Fruit fly (Drosophila melanogaster) whole organism, embryonic: ENCODE data around the gene Elal.
A peak's percentile ranks its signal among the peaks of the same experiment; 100 is the strongest.

ENCODE experiments used
- Adf1 ChIP-seq: fragments of 200-800 bp; sonication (Bioruptor generic); IDR thresholded peaks from 2 replicates; pipeline ENCODE4 v1.3.6; 2022; ENCODE audit warnings: missing biosample characterization, missing genetic modification characterization
- Atf6 ChIP-seq: fragments of 200-800 bp; sonication (Bioruptor generic); IDR thresholded peaks from 2 replicates; pipeline ENCODE4 v1.3.6; 2022; ENCODE audit warnings: missing biosample characterization, missing genetic modification characterization
- C15 ChIP-seq: fragments of 200-800 bp; sonication (Bioruptor generic); IDR thresholded peaks from 3 replicates; pipeline ENCODE4 v1.3.6; 2022; ENCODE audit warnings: missing biosample characterization, missing genetic modification characterization
- CG11085 ChIP-seq: fragments of 200-800 bp; sonication (Bioruptor generic); IDR thresholded peaks from 2 replicates; pipeline ENCODE4 v1.3.6; 2022; ENCODE audit warnings: missing biosample characterization, missing genetic modification characterization
- CG12744 ChIP-seq: fragments of 200-800 bp; sonication (Bioruptor generic); optimal IDR thresholded peaks from 2 replicates; lab custom pipeline; 2016; ENCODE audit warnings: missing biosample characterization, missing genetic modification characterization
- CG14014 ChIP-seq: fragments of 200-800 bp; sonication (Bioruptor generic); IDR thresholded peaks from 2 replicates; pipeline ENCODE4 v1.3.6; 2022; ENCODE audit warnings: missing biosample characterization, missing genetic modification characterization
- CG14965 ChIP-seq: fragments of 200-800 bp; sonication (Bioruptor generic); optimal IDR thresholded peaks from 2 replicates; lab custom pipeline; 2016; ENCODE audit warnings: missing biosample characterization, missing genetic modification characterization, borderline replicate concordance
- CG17612 ChIP-seq: fragments of 200-800 bp; sonication (Bioruptor generic); IDR thresholded peaks from 2 replicates; pipeline ENCODE4 v1.3.6; 2022; ENCODE audit warnings: missing biosample characterization, missing genetic modification characterization
- CG18262 ChIP-seq: fragments of 200-800 bp; optimal IDR thresholded peaks from 3 replicates; lab custom pipeline; 2019; ENCODE audit warnings: missing biosample characterization, mild to moderate bottlenecking, missing genetic modification characterization, moderate library complexity
- CG18476 ChIP-seq: fragments of 200-800 bp; sonication (Bioruptor generic); optimal IDR thresholded peaks from 2 replicates; lab custom pipeline; 2016; ENCODE audit warnings: missing biosample characterization, mild to moderate bottlenecking, missing genetic modification characterization
- CG2120 ChIP-seq: fragments of 200-800 bp; sonication (Bioruptor generic); optimal IDR thresholded peaks from 3 replicates; lab custom pipeline; 2016; ENCODE audit warnings: missing biosample characterization, missing genetic modification characterization
- CG2202 ChIP-seq: fragments of 200-800 bp; sonication (Bioruptor generic); optimal IDR thresholded peaks from 2 replicates; lab custom pipeline; 2018; ENCODE audit warnings: missing biosample characterization, mild to moderate bottlenecking, missing genetic modification characterization
- CG3838 ChIP-seq: fragments of 200-800 bp; sonication (Bioruptor generic); optimal IDR thresholded peaks from 3 replicates; lab custom pipeline; 2016; ENCODE audit warnings: missing biosample characterization, missing genetic modification characterization
- CG4282 ChIP-seq: fragments of 200-800 bp; sonication (Bioruptor generic); optimal IDR thresholded peaks from 2 replicates; lab custom pipeline; 2016; ENCODE audit warnings: missing biosample characterization, missing genetic modification characterization
- CHES-1-like ChIP-seq: fragments of 200-800 bp; sonication (Bioruptor generic); optimal IDR thresholded peaks from 2 replicates; lab custom pipeline; 2016; ENCODE audit warnings: missing biosample characterization, missing genetic modification characterization
- Chrac-16 ChIP-seq: fragments of 200-800 bp; sonication (Bioruptor generic); optimal IDR thresholded peaks from 3 replicates; lab custom pipeline; 2016; ENCODE audit warnings: missing biosample characterization, missing genetic modification characterization
- Deaf1 ChIP-seq: fragments of 200-800 bp; optimal IDR thresholded peaks from 3 replicates; lab custom pipeline; 2019; ENCODE audit warnings: missing biosample characterization, mild to moderate bottlenecking, missing genetic modification characterization, moderate library complexity
- ERR ChIP-seq: fragments of 200-800 bp; sonication (Bioruptor generic); optimal IDR thresholded peaks from 2 replicates; lab custom pipeline; 2016; ENCODE audit warnings: missing biosample characterization, missing genetic modification characterization
- Ets97D ChIP-seq: fragments of 200-800 bp; sonication (Bioruptor generic); optimal IDR thresholded peaks from 3 replicates; lab custom pipeline; 2016; ENCODE audit warnings: missing biosample characterization, missing genetic modification characterization
- GATAe ChIP-seq: fragments of 200-800 bp; sonication (Bioruptor generic); conservative IDR thresholded peaks from 2 replicates; pipeline ENCODE4 v1.3.6; 2022; ENCODE audit warnings: missing biosample characterization, missing genetic modification characterization
- HmgD ChIP-seq: fragments of 200-800 bp; sonication (Bioruptor generic); optimal IDR thresholded peaks from 3 replicates; lab custom pipeline; 2016; ENCODE audit warnings: missing biosample characterization, missing genetic modification characterization
- Jarid2 ChIP-seq: fragments of 200-800 bp; sonication (Bioruptor generic); optimal IDR thresholded peaks from 3 replicates; lab custom pipeline; 2017; ENCODE audit warnings: mild to moderate bottlenecking, missing biosample characterization, missing genetic modification reagents, missing genetic modification characterization
- Lpt ChIP-seq: fragments of >200 bp; optimal IDR thresholded peaks from 2 replicates; lab custom pipeline; 2018; ENCODE audit warnings: missing biosample characterization, missing genetic modification characterization
- MBD-R2 ChIP-seq: fragments of 200-800 bp; sonication (Bioruptor generic); IDR thresholded peaks from 2 replicates; pipeline ENCODE4 v1.3.6; 2022; ENCODE audit warnings: missing biosample characterization, missing genetic modification characterization
- MESR4 ChIP-seq: fragments of 200-800 bp; sonication (Bioruptor generic); optimal IDR thresholded peaks from 2 replicates; lab custom pipeline; 2018; ENCODE audit warnings: missing biosample characterization, mild to moderate bottlenecking, missing genetic modification characterization, moderate library complexity
- Oaz ChIP-seq: fragments of 200-800 bp; sonication (Bioruptor generic); IDR thresholded peaks from 2 replicates; pipeline ENCODE4 v1.3.6; 2022; ENCODE audit warnings: missing biosample characterization, missing genetic modification characterization
- btn ChIP-seq: fragments of 200-800 bp; sonication (Bioruptor generic); optimal IDR thresholded peaks from 2 replicates; lab custom pipeline; 2016; ENCODE audit warnings: missing biosample characterization, missing genetic modification characterization
- cas ChIP-seq: fragments of 200-800 bp; sonication (Bioruptor generic); IDR thresholded peaks from 2 replicates; pipeline ENCODE4 v1.3.6; 2022; ENCODE audit warnings: missing biosample characterization, missing genetic modification characterization
- cato ChIP-seq: fragments of 200-800 bp; sonication (Bioruptor generic); optimal IDR thresholded peaks from 2 replicates; lab custom pipeline; 2016; ENCODE audit warnings: missing biosample characterization, missing genetic modification characterization, borderline replicate concordance
- chif ChIP-seq, 2 experiments: fragments of 200-800 bp; sonication (Bioruptor generic); optimal IDR thresholded peaks; 3 replicates each; lab custom pipeline; 2016; ENCODE audit warnings: missing biosample characterization in 2 of 2, missing genetic modification characterization in 2 of 2
- dm ChIP-seq: fragments of 200-800 bp; sonication (Bioruptor generic); optimal IDR thresholded peaks from 3 replicates; lab custom pipeline; 2016; ENCODE audit warnings: missing biosample characterization, missing genetic modification characterization
- dpn ChIP-seq, 2 experiments: fragments of 200-800 bp; sonication (Bioruptor generic); optimal IDR thresholded peaks; 3 replicates each; lab custom pipeline; 2016; ENCODE audit warnings: missing biosample characterization in 2 of 2, missing genetic modification characterization in 2 of 2
- esg ChIP-seq: fragments of 200-800 bp; sonication (Bioruptor generic); conservative IDR thresholded peaks from 2 replicates; pipeline ENCODE4 v1.3.6; 2022; ENCODE audit warnings: missing biosample characterization, missing genetic modification characterization
- eve ChIP-seq, 2 experiments: fragments of >200 bp; optimal IDR thresholded peaks; 2 replicates each; lab custom pipeline; 2017; ENCODE audit warnings: missing biosample characterization in 2 of 2, missing genetic modification characterization in 2 of 2
- exex ChIP-seq: fragments of 200-800 bp; sonication (Bioruptor generic); optimal IDR thresholded peaks from 4 replicates; lab custom pipeline; 2018; ENCODE audit warnings: missing biosample characterization, mild to moderate bottlenecking, missing genetic modification characterization, moderate library complexity
- gcm ChIP-seq: fragments of 200-800 bp; sonication (Bioruptor generic); optimal IDR thresholded peaks from 2 replicates; lab custom pipeline; 2019; ENCODE audit warnings: missing biosample characterization, mild to moderate bottlenecking, missing genetic modification characterization, moderate library complexity
- gfzf ChIP-seq: fragments of 200-800 bp; sonication (Bioruptor generic); optimal IDR thresholded peaks from 2 replicates; lab custom pipeline; 2016; ENCODE audit warnings: missing biosample characterization, mild to moderate bottlenecking, missing genetic modification characterization, moderate library complexity
- kni ChIP-seq: fragments of 200-800 bp; sonication (Bioruptor generic); optimal IDR thresholded peaks from 3 replicates; lab custom pipeline; 2017; ENCODE audit warnings: mild to moderate bottlenecking, missing biosample characterization, missing genetic modification reagents, missing genetic modification characterization
- lbe ChIP-seq: fragments of 200-800 bp; sonication (Bioruptor generic); optimal IDR thresholded peaks from 2 replicates; lab custom pipeline; 2016; ENCODE audit warnings: missing biosample characterization, mild to moderate bottlenecking, missing genetic modification characterization
- pan ChIP-seq, 4 experiments: fragments of >200 bp in 3 of 4; fragments of 200-800 bp in 1 of 4; sonication (Bioruptor generic) in 1 of 4; optimal IDR thresholded peaks in 3 of 4; IDR thresholded peaks in 1 of 4; 2 replicates each; pipeline versions ENCODE4 v1.3.6 to Lab custom; 2017 to 2022; ENCODE audit warnings: missing biosample characterization in 2 of 4, missing genetic modification characterization in 2 of 4, mixed read lengths in 1 of 4
- peb ChIP-seq: fragments of 200-800 bp; sonication (Bioruptor generic); IDR thresholded peaks from 2 replicates; pipeline ENCODE4 v1.3.6; 2022; ENCODE audit warnings: missing biosample characterization, missing genetic modification characterization
- slbo ChIP-seq: fragments of 200-800 bp; sonication (Bioruptor generic); IDR thresholded peaks from 2 replicates; pipeline ENCODE4 v1.3.6; 2022; ENCODE audit warnings: missing biosample characterization, missing genetic modification characterization
- so ChIP-seq: fragments of 200-800 bp; sonication (Bioruptor generic); IDR thresholded peaks from 3 replicates; pipeline ENCODE4 v1.3.6; 2022; ENCODE audit warnings: missing biosample characterization, missing genetic modification characterization
- sqz ChIP-seq: fragments of 200-800 bp; sonication (Bioruptor generic); optimal IDR thresholded peaks from 3 replicates; lab custom pipeline; 2018; ENCODE audit warnings: missing biosample characterization, mild to moderate bottlenecking, missing genetic modification characterization
- tap ChIP-seq: fragments of 200-800 bp; optimal IDR thresholded peaks from 3 replicates; lab custom pipeline; 2019; ENCODE audit warnings: missing biosample characterization, mild to moderate bottlenecking, missing genetic modification characterization, moderate library complexity
- twi ChIP-seq: fragments of 200-800 bp; optimal IDR thresholded peaks from 2 replicates; lab custom pipeline; 2019; ENCODE audit warnings: missing biosample characterization, mild to moderate bottlenecking, missing genetic modification characterization, moderate library complexity
- unc-4 ChIP-seq: fragments of 200-800 bp; sonication (Bioruptor generic); IDR thresholded peaks from 2 replicates; pipeline ENCODE4 v1.3.6; 2022; ENCODE audit warnings: missing biosample characterization, missing genetic modification characterization; ENCODE audit not compliant: partially characterized antibody
- wdn ChIP-seq: fragments of 200-800 bp; sonication (Bioruptor generic); IDR thresholded peaks from 2 replicates; pipeline ENCODE4 v1.3.6; 2022; ENCODE audit warnings: missing biosample characterization, missing genetic modification characterization
- zen ChIP-seq: fragments of 200-800 bp; sonication (Bioruptor generic); optimal IDR thresholded peaks from 3 replicates; lab custom pipeline; 2018; ENCODE audit warnings: missing biosample characterization, mild to moderate bottlenecking, missing genetic modification characterization, moderate library complexity

The Elal gene

dm6 chr3R:24875939-24876842 lies 11.0 kb downstream of the Elal start, which contains the start of gene CG3744 (continued):
- TF ChIP-seq Ets97D (GFP tag; lab: Kevin White, UChicago): peak; percentile 60
- peak; percentile 95 for TF ChIP-seq CG14014
- peak; percentile 68 for TF ChIP-seq CG3838 (GFP tag; lab: Kevin White, UChicago)
- TF ChIP-seq esg (GFP tag; lab: Robert Waterston, UW): peak; percentile 87
- peak; percentile 53 for TF ChIP-seq CHES-1-like (GFP tag; lab: Kevin White, UChicago)
- TF ChIP-seq CG4282 (GFP tag; lab: Kevin White, UChicago): no peak
- peak; percentile 82 for TF ChIP-seq Atf6 (GFP tag; lab: Robert Waterston, UW)
- TF ChIP-seq dpn (GFP tag; optimal IDR thresholded peaks at IDR 0.05; lab: Kevin White, UChicago): peak; percentile 79 to 94
- TF ChIP-seq GATAe: peak; percentile 77
- peak; percentile 92 for TF ChIP-seq CG2120 (GFP tag; lab: Kevin White, UChicago)
- peak; percentile 77; the same call in 1 of the 2 replicates for TF ChIP-seq Oaz (GFP tag; lab: Robert Waterston, UW)
- TF ChIP-seq gfzf (GFP tag; lab: Kevin White, UChicago): peak; percentile 79
- peak; percentile 71 for TF ChIP-seq CG18476 (GFP tag; lab: Kevin White, UChicago)
- TF ChIP-seq tap (tag; lab: Kevin White, UChicago): peak; percentile 85
- peak; percentile 65 for TF ChIP-seq Deaf1 (tag; lab: Kevin White, UChicago)
- peak; percentile 94 for TF ChIP-seq so (GFP tag; lab: Robert Waterston, UW)
- TF ChIP-seq MESR4: peak; percentile 60
- TF ChIP-seq dm (GFP tag; lab: Kevin White, UChicago): no peak
- TF ChIP-seq C15 (GFP tag; lab: Robert Waterston, UW): peak; percentile 88
- peak; percentile 40 to 59 for TF ChIP-seq chif (GFP tag; optimal IDR thresholded peaks at IDR 0.05; lab: Kevin White, UChicago)
- peak; percentile 79 for TF ChIP-seq Adf1 (GFP tag; lab: Robert Waterston, UW)
- TF ChIP-seq peb (GFP tag; lab: Robert Waterston, UW): peak; percentile 78
- TF ChIP-seq kni (GFP tag; lab: Kevin White, UChicago): peak; percentile 80
- TF ChIP-seq zen (tag; lab: Kevin White, UChicago): peak; percentile 79
- TF ChIP-seq CG14965 (GFP tag; lab: Kevin White, UChicago): no peak
- TF ChIP-seq ERR (GFP tag; lab: Kevin White, UChicago): peak; percentile 61
- TF ChIP-seq CG11085 (GFP tag; lab: Robert Waterston, UW): peak; percentile 94
- peak; percentile 76 for TF ChIP-seq gcm (GFP tag; lab: Kevin White, UChicago)
- TF ChIP-seq twi (tag; lab: Kevin White, UChicago): peak; percentile 83
- TF ChIP-seq sqz (GFP tag; lab: Kevin White, UChicago): no peak
- TF ChIP-seq CG18262 (tag; lab: Kevin White, UChicago): peak; percentile 89
- peak; percentile 87 for TF ChIP-seq CG17612 (GFP tag; lab: Robert Waterston, UW)
- peak; percentile 91 for TF ChIP-seq cas
- TF ChIP-seq wdn: peak; percentile 94
- TF ChIP-seq Chrac-16 (GFP tag; lab: Kevin White, UChicago): peak; percentile 86
- peak; percentile 18 for TF ChIP-seq HmgD (GFP tag; lab: Kevin White, UChicago)
- peak; percentile 90 for TF ChIP-seq MBD-R2 (GFP tag; lab: Robert Waterston, UW)
- TF ChIP-seq CG2202 (tag; lab: Kevin White, UChicago): peak; percentile 57
- no peak for TF ChIP-seq Lpt (GFP tag; lab: Kevin White, UChicago)
- peak; percentile 60 for TF ChIP-seq CG12744 (GFP tag; lab: Kevin White, UChicago)
- TF ChIP-seq pan (optimal IDR thresholded peaks at IDR 0.05; lab: Kevin White, UChicago): no peak
- TF ChIP-seq pan (GFP tag; optimal IDR thresholded peaks at IDR 0.05 in 1 of 2, IDR thresholded peaks at IDR 0.05 in 1 of 2): peak in 1 of 2 experiments; percentile 95
- peak; percentile 99 for TF ChIP-seq slbo (GFP tag; lab: Robert Waterston, UW)
- TF ChIP-seq unc-4 (GFP tag; lab: Robert Waterston, UW): peak; percentile 93
- TF ChIP-seq exex (tag; lab: Kevin White, UChicago): no peak
- TF ChIP-seq cato: peak; percentile 29
- no peak for TF ChIP-seq eve (GFP tag; optimal IDR thresholded peaks at IDR 0.05; lab: Kevin White, UChicago)
- peak; percentile 55 for TF ChIP-seq Jarid2 (GFP tag; lab: Kevin White, UChicago)
- TF ChIP-seq lbe (GFP tag; lab: Kevin White, UChicago): peak; percentile 79
- TF ChIP-seq btn: no peak
